Worm (Caenorhabditis elegans): Measurements from ENCODE around the gene ttr-11.

ttr-11 gene

ce11 chrV:20609494-20609893 lies 6.4 kb downstream of the ttr-11 start, which contains the start of gene grd-2:
TSS of gene grd-2 (plus strand) at chrV:20609794.
- TF ChIP-seq F49E8.2 (tag; optimal IDR thresholded peaks at IDR 0.05; ENCODE audit: insufficient read depth) (no peak), fkh-3 (tag; optimal IDR thresholded peaks at IDR 0.05) (no peak), Y95B8A.8 (GFP tag; IDR thresholded peaks at IDR 0.05) (no peak)

ce11 chrV:20618632-20619031 lies 15.5 kb downstream of the ttr-11 start, which contains the start of gene F46B3.7:
TSS of gene F46B3.7 (minus strand) at chrV:20618732.
- TF ChIP-seq snpc-3.4 (tag; optimal IDR thresholded peaks at IDR 0.05) (no peak), dpff-1 (tag; optimal IDR thresholded peaks at IDR 0.05) (no peak), unc-130 (GFP tag; optimal IDR thresholded peaks at IDR 0.05) (no peak), B0336.3 (GFP tag; IDR thresholded peaks at IDR 0.05) (no peak), mes-4 (tag; optimal IDR thresholded peaks at IDR 0.05) (no peak), F39B2.1 (GFP tag; IDR thresholded peaks at IDR 0.05) (no peak), let-607 (tag; optimal IDR thresholded peaks at IDR 0.05) (no peak), T26A5.8 (tag; optimal IDR thresholded peaks at IDR 0.05) (no peak), T07F8.4 (tag; optimal IDR thresholded peaks at IDR 0.05) (no peak), nhr-90 (tag; optimal IDR thresholded peaks at IDR 0.05) (no peak), ceh-27 (GFP tag; optimal IDR thresholded peaks at IDR 0.05) (no peak)

- no peak for TF ChIP-seq madf-10 (tag; optimal IDR thresholded peaks at IDR 0.05)
- TF ChIP-seq sdz-38 (tag; optimal IDR thresholded peaks at IDR 0.05): no peak
- no peak for TF ChIP-seq lin-35 (GFP tag; optimal IDR thresholded peaks at IDR 0.05)
Observed at ce11 chrV:20623060-20623459, 19.9 kb downstream of the ttr-11 start, which contains the start of gene F46B3.8. TSS of gene F46B3.8 (minus strand) at chrV:20623160.

- TF ChIP-seq unc-130 (GFP tag; optimal IDR thresholded peaks at IDR 0.05): no peak
- TF ChIP-seq repo-1 (tag; optimal IDR thresholded peaks at IDR 0.05): no peak
- TF ChIP-seq cebp-1 (GFP tag; IDR thresholded peaks at IDR 0.05): no peak
- TF ChIP-seq cebp-1 (tag; optimal IDR thresholded peaks at IDR 0.05): no peak
- no peak for TF ChIP-seq nhr-179 (tag; optimal IDR thresholded peaks at IDR 0.05)
- TF ChIP-seq T07F8.4 (tag; optimal IDR thresholded peaks at IDR 0.05): no peak
- TF ChIP-seq T26A5.8 (tag; optimal IDR thresholded peaks at IDR 0.05): no peak
- TF ChIP-seq hmg-1.2 (GFP tag; IDR thresholded peaks at IDR 0.05): no peak
- TF ChIP-seq ztf-22 (GFP tag; optimal IDR thresholded peaks at IDR 0.05): no peak
- no peak for TF ChIP-seq F52B5.7 (tag; optimal IDR thresholded peaks at IDR 0.05)
- TF ChIP-seq ceh-100 (GFP tag; IDR thresholded peaks at IDR 0.05): no peak
- TF ChIP-seq B0336.3 (GFP tag; IDR thresholded peaks at IDR 0.05): no peak
- no peak for TF ChIP-seq xnd-1 (tag; optimal IDR thresholded peaks at IDR 0.05)
Observed at ce11 chrV:20625260-20625659, 22.1 kb downstream of the ttr-11 start.

ce11 chrV:20626043-20626761 lies 23.1 kb downstream of the ttr-11 start, which contains the start of the genes F46B3.9 and srz-18:
TSS of gene F46B3.9 (minus strand) at chrV:20626143.
TSS of gene srz-18 (plus strand) at chrV:20626711.
- TF ChIP-seq hmg-1.2 (GFP tag; IDR thresholded peaks at IDR 0.05) (no peak), F49E8.2 (tag; optimal IDR thresholded peaks at IDR 0.05; ENCODE audit: insufficient read depth) (no peak), ztf-22 (GFP tag; optimal IDR thresholded peaks at IDR 0.05) (no peak), pbrm-1 (GFP tag; IDR thresholded peaks at IDR 0.05) (no peak), dpff-1 (tag; optimal IDR thresholded peaks at IDR 0.05) (no peak), B0261.1 (tag; optimal IDR thresholded peaks at IDR 0.05) (no peak), egl-18 (GFP tag; IDR thresholded peaks at IDR 0.05) (no peak), F37B4.10 (GFP tag; IDR thresholded peaks at IDR 0.05) (no peak), sdz-38 (tag; optimal IDR thresholded peaks at IDR 0.05) (no peak), ztf-26 (tag; optimal IDR thresholded peaks at IDR 0.05) (no peak), ccch-3 (GFP tag; optimal IDR thresholded peaks at IDR 0.05) (no peak), unc-62 (GFP tag; optimal IDR thresholded peaks at IDR 0.05) (no peak), cebp-1 (GFP tag; IDR thresholded peaks at IDR 0.05) (no peak), cebp-1 (tag; optimal IDR thresholded peaks at IDR 0.05) (no peak), nhr-90 (tag; optimal IDR thresholded peaks at IDR 0.05) (no peak), zim-3 (tag; optimal IDR thresholded peaks at IDR 0.05) (no peak), F52B5.7 (tag; optimal IDR thresholded peaks at IDR 0.05) (no peak), C06A6.2 (GFP tag; conservative IDR thresholded peaks at IDR 0.05) (no peak), Y95B8A.8 (GFP tag; IDR thresholded peaks at IDR 0.05) (no peak), nhr-120 (GFP tag; IDR thresholded peaks at IDR 0.05) (no peak), tbx-9 (tag; optimal IDR thresholded peaks at IDR 0.05; ENCODE audit: borderline replicate concordance) (no peak)

Data from whole organism, young adult.